Worm (Caenorhabditis elegans): ENCODE results near the gene swt-1.

swt-1 gene

DNA sequence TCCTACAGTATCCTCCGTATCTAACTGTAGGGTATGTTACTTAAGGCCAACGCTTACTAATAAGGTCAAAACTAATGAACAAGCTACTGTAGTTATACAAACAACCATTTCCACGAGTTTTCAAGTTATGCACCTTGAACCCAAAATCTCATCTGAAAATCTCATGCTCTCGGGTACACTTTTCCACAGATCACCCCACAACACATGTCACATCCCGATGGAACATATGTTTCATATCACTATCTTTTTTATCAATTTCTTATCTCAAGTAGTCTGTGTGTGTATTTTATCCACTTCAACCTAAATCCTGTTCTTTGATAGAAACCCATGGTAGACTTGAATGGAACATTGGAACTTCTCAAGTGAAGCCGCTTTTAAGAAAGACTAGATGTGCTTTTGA lies 7.0 kb upstream of the swt-1 start:
- TF ChIP-seq nhr-28 (tag; optimal IDR thresholded peaks at IDR 0.05) (no peak), ceh-82 (tag; optimal IDR thresholded peaks at IDR 0.05) (no peak), lsy-12 (tag; optimal IDR thresholded peaks at IDR 0.05) (no peak), zag-1 (tag; optimal IDR thresholded peaks at IDR 0.05) (no peak), daf-12 (tag; optimal IDR thresholded peaks at IDR 0.05) (no peak), ztf-11 (tag; optimal IDR thresholded peaks at IDR 0.05) (no peak), elt-3 (tag; optimal IDR thresholded peaks at IDR 0.05) (no peak), fos-1 (tag; optimal IDR thresholded peaks at IDR 0.05) (no peak), aly-2 (tag; optimal IDR thresholded peaks at IDR 0.05) (no peak), elt-1 (tag; optimal IDR thresholded peaks at IDR 0.05) (no peak), nhr-237 (tag; optimal IDR thresholded peaks at IDR 0.05) (no peak)

DNA sequence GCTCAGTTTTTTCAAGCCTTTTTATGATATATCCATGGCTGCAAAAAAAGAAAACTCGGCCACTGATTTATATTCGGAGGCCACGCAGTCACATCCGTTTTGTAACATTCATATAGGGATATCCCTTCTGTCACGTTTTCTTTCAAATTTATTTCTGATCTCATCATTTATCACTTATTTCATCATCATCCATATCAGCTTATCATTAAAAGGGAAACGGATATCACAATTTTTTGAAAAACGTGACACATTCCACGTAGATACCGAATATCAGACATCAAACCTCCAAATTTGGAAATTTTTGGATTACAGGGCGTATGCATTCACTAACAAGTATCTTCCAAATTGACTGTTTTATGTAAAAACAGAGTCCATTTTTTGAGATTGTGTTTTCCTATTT lies 4.6 kb upstream of the swt-1 start:
- TF ChIP-seq elt-3 (tag; optimal IDR thresholded peaks at IDR 0.05) (peak in 2 of 3 experiments; percentile 5 to 12), unc-39 (tag; optimal IDR thresholded peaks at IDR 0.05) (no peak), pha-4 (tag; optimal IDR thresholded peaks at IDR 0.05) (no peak), nhr-23 (tag; optimal IDR thresholded peaks at IDR 0.05) (peak; percentile 21), eor-1 (tag; optimal IDR thresholded peaks at IDR 0.05) (no peak), nhr-67 (tag; optimal IDR thresholded peaks at IDR 0.05) (no peak), nhr-12 (tag; optimal IDR thresholded peaks at IDR 0.05) (no peak), nhr-25 (tag; optimal IDR thresholded peaks at IDR 0.05) (peak; percentile 6), nhr-43 (tag; optimal IDR thresholded peaks at IDR 0.05; ENCODE audit: poor library complexity, severe bottlenecking) (peak; percentile 44)

DNA sequence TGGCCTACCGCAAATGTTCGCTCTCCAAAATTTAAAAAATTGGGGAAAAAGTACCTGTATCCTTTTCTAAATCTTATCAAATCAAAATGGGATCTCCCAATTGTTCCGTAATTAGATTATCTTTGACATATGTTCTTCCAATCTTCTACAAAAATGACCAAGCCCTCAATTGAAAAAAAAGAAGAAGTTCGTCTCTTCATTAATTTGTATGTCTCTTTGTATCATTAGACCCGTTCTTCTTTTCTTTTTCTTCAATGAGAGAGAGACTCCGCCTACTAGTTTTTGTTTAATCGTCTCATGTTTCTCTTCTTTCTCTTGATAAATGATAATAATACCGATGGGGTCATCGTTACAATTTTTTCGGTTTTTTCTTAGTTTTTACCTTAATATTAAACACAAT lies 4.0 kb upstream of the swt-1 start:
- peak; percentile 27 for TF ChIP-seq nhr-23 (tag; optimal IDR thresholded peaks at IDR 0.05)
- TF ChIP-seq sea-2 (GFP tag; optimal IDR thresholded peaks at IDR 0.05): no peak
- TF ChIP-seq mml-1 (tag; optimal IDR thresholded peaks at IDR 0.05): no peak
- no peak for TF ChIP-seq pha-4 (tag; optimal IDR thresholded peaks at IDR 0.05)
- peak; percentile 25 for TF ChIP-seq nhr-43 (tag; optimal IDR thresholded peaks at IDR 0.05; ENCODE audit: poor library complexity, severe bottlenecking)

DNA sequence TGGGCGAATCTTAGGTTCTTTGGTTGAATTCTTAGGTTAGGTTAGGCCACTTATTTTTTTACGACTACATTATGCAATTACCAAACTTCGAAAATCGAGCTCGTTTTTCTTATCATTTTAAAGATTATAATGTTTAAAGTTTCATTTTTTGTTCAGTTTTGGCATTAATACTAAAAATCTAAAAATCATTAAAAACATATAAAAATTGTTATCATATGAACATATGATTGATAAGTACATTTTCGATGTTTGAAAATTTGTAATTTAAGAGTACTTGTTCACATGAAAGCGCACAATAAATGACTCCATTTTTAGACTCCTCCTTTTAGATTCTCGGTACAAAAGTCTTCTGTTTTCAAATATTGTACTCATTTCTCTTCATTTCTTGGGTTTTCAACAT lies 2.2 kb upstream of the swt-1 start:
- TF ChIP-seq hmg-11 (tag; optimal IDR thresholded peaks at IDR 0.05) (no peak), eor-1 (tag; optimal IDR thresholded peaks at IDR 0.05) (no peak), fkh-10 (GFP tag; optimal IDR thresholded peaks at IDR 0.05) (no peak), nhr-12 (tag; optimal IDR thresholded peaks at IDR 0.05) (no peak), nhr-43 (tag; optimal IDR thresholded peaks at IDR 0.05; ENCODE audit: poor library complexity, severe bottlenecking) (no peak), elt-2 (tag; optimal IDR thresholded peaks at IDR 0.05) (peak; percentile 59), ztf-4 (tag; optimal IDR thresholded peaks at IDR 0.05) (no peak), zag-1 (tag; optimal IDR thresholded peaks at IDR 0.05) (no peak), ceh-9 (tag; optimal IDR thresholded peaks at IDR 0.05) (no peak), lsy-12 (tag; optimal IDR thresholded peaks at IDR 0.05) (no peak), mml-1 (tag; optimal IDR thresholded peaks at IDR 0.05) (no peak), nhr-11 (tag; optimal IDR thresholded peaks at IDR 0.05) (no peak), pqm-1 (tag; optimal IDR thresholded peaks at IDR 0.05) (peak; percentile 86), egl-5 (tag; optimal IDR thresholded peaks at IDR 0.05) (no peak), pha-4 (tag; optimal IDR thresholded peaks at IDR 0.05) (peak; percentile 18), daf-12 (tag; optimal IDR thresholded peaks at IDR 0.05) (no peak)

- TF ChIP-seq zag-1 (tag; optimal IDR thresholded peaks at IDR 0.05) (no peak), elt-1 (tag; optimal IDR thresholded peaks at IDR 0.05) (no peak), lin-15B (tag; optimal IDR thresholded peaks at IDR 0.05) (peak; percentile 26), snpc-4 (tag; optimal IDR thresholded peaks at IDR 0.05) (no peak), fos-1 (tag; optimal IDR thresholded peaks at IDR 0.05) (no peak), ztf-4 (tag; optimal IDR thresholded peaks at IDR 0.05) (no peak), nfya-1 (tag; optimal IDR thresholded peaks at IDR 0.05; ENCODE audit: insufficient read depth) (peak; percentile 44), ztf-11 (tag; optimal IDR thresholded peaks at IDR 0.05) (no peak), eor-1 (tag; optimal IDR thresholded peaks at IDR 0.05) (no peak), nhr-25 (tag; optimal IDR thresholded peaks at IDR 0.05) (no peak), elt-3 (tag; optimal IDR thresholded peaks at IDR 0.05) (no peak), egl-5 (tag; optimal IDR thresholded peaks at IDR 0.05) (peak; percentile 79), lin-39 (tag; optimal IDR thresholded peaks at IDR 0.05) (peak; percentile 33), nhr-76 (tag; optimal IDR thresholded peaks at IDR 0.05) (no peak), hmg-11 (tag; optimal IDR thresholded peaks at IDR 0.05) (peak; percentile 42), nhr-43 (tag; optimal IDR thresholded peaks at IDR 0.05; ENCODE audit: poor library complexity, severe bottlenecking) (peak; percentile 34)
Measured at ce11 chrIV:306572-306971, 733 bp upstream of the swt-1 start.

Data from whole organism, L3 larva.